Worm (Caenorhabditis elegans): ENCODE results near the gene pef-1.

Gene pef-1

DNA sequence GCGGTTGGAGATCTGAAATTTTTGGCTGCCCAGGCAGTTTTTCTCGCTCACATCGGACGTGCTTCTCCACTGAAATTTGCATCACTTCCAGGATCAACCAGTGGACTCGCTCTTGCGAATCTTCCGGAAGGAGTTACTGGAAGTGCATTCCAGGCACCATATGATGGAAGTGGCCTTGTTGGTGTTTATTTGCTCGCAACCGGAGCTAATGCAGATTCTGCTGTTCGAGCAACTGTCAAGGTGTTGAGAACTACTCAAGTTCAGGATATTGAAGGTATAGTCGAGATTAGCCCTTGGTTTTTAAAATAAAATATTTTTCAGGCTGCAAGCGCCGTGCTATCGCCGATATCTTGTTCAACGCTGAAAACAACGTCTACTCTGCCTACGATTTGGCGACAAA is 45.3 kb downstream of the pef-1 start:
- no peak for TF ChIP-seq ceh-9 (tag; optimal IDR thresholded peaks at IDR 0.05)
- no peak for TF ChIP-seq unc-42 (tag; optimal IDR thresholded peaks at IDR 0.05)
- TF ChIP-seq hlh-6 (tag; optimal IDR thresholded peaks at IDR 0.05), result no peak
- TF ChIP-seq odd-2 (tag; optimal IDR thresholded peaks at IDR 0.05), result no peak
- TF ChIP-seq elt-2 (tag; optimal IDR thresholded peaks at IDR 0.05), result no peak
- TF ChIP-seq fkh-10 (GFP tag; optimal IDR thresholded peaks at IDR 0.05), result no peak
- TF ChIP-seq syd-9 (tag; optimal IDR thresholded peaks at IDR 0.05), result no peak
- no peak for TF ChIP-seq F13H6.1 (tag; optimal IDR thresholded peaks at IDR 0.05)
- TF ChIP-seq hlh-13 (GFP tag; optimal IDR thresholded peaks at IDR 0.05), result no peak
- no peak for TF ChIP-seq ceh-34 (tag; optimal IDR thresholded peaks at IDR 0.05)
- TF ChIP-seq madf-2 (tag; optimal IDR thresholded peaks at IDR 0.05), result no peak
- no peak for TF ChIP-seq ttx-3 (tag; optimal IDR thresholded peaks at IDR 0.05)
- TF ChIP-seq ceh-2 (tag; optimal IDR thresholded peaks at IDR 0.05), result no peak
- TF ChIP-seq ceh-48 (tag; optimal IDR thresholded peaks at IDR 0.05), result no peak
- TF ChIP-seq ets-4 (tag; optimal IDR thresholded peaks at IDR 0.05), result no peak
- no peak for TF ChIP-seq pat-9 (tag; optimal IDR thresholded peaks at IDR 0.05)
- no peak for TF ChIP-seq dve-1 (tag; optimal IDR thresholded peaks at IDR 0.05)
- TF ChIP-seq pax-1 (tag; optimal IDR thresholded peaks at IDR 0.05), result no peak
- TF ChIP-seq Y22D7AL.16 (tag; optimal IDR thresholded peaks at IDR 0.05), result no peak

ce11 chrIII:879634-880033 is 46.5 kb downstream of the pef-1 start, which contains the start of the genes T24C4.5 and ucr-2.3:
Gene T24C4.5, minus strand, starts transcription at chrIII:879734.
Gene ucr-2.3, plus strand, starts transcription at chrIII:879860.
- TF ChIP-seq mec-3 (tag; optimal IDR thresholded peaks at IDR 0.05; ENCODE audit: borderline replicate concordance) (no peak), ets-4 (tag; optimal IDR thresholded peaks at IDR 0.05) (no peak), fkh-10 (GFP tag; optimal IDR thresholded peaks at IDR 0.05) (no peak)

ce11 chrIII:873432-873831 is 52.7 kb downstream of the pef-1 start, which contains the start of gene clc-19:
Gene clc-19, minus strand, starts transcription at chrIII:873566.
- TF ChIP-seq fkh-10 (GFP tag; optimal IDR thresholded peaks at IDR 0.05) (no peak), ceh-14 (tag; optimal IDR thresholded peaks at IDR 0.05) (no peak), odd-2 (tag; optimal IDR thresholded peaks at IDR 0.05) (no peak), ceh-24 (tag; optimal IDR thresholded peaks at IDR 0.05) (no peak), ceh-9 (tag; optimal IDR thresholded peaks at IDR 0.05) (no peak)

ce11 chrIII:872373-872772 is 53.7 kb downstream of the pef-1 start, which contains the start of the genes T24C4.3 and clc-20:
Gene T24C4.3, minus strand, starts transcription at chrIII:872473.
Gene clc-20, plus strand, starts transcription at chrIII:872583.
- TF ChIP-seq pax-1 (tag; optimal IDR thresholded peaks at IDR 0.05), result no peak
- no peak for TF ChIP-seq tbx-7 (tag; optimal IDR thresholded peaks at IDR 0.05)
- no peak for TF ChIP-seq ceh-45 (GFP tag; IDR thresholded peaks at IDR 0.05)
- TF ChIP-seq pag-3 (tag; optimal IDR thresholded peaks at IDR 0.05; ENCODE audit: borderline replicate concordance), result no peak
- no peak for TF ChIP-seq odd-2 (tag; optimal IDR thresholded peaks at IDR 0.05)
- TF ChIP-seq fkh-6 (tag; optimal IDR thresholded peaks at IDR 0.05), result no peak
- TF ChIP-seq ttx-3 (tag; optimal IDR thresholded peaks at IDR 0.05), result no peak
- no peak for TF ChIP-seq sox-2 (GFP tag; IDR thresholded peaks at IDR 0.05)
- no peak for TF ChIP-seq dve-1 (tag; optimal IDR thresholded peaks at IDR 0.05)
- no peak for TF ChIP-seq eyg-1 (tag; optimal IDR thresholded peaks at IDR 0.05)
- no peak for TF ChIP-seq hlh-30 (tag; optimal IDR thresholded peaks at IDR 0.05; ENCODE audit: insufficient read depth)
- no peak for TF ChIP-seq pqm-1 (tag; optimal IDR thresholded peaks at IDR 0.05)
- no peak for TF ChIP-seq pat-9 (tag; optimal IDR thresholded peaks at IDR 0.05)
- TF ChIP-seq rnt-1 (tag; optimal IDR thresholded peaks at IDR 0.05), result no peak
- TF ChIP-seq fkh-10 (GFP tag; optimal IDR thresholded peaks at IDR 0.05), result no peak
- TF ChIP-seq ceh-14 (tag; optimal IDR thresholded peaks at IDR 0.05), result no peak

DNA sequence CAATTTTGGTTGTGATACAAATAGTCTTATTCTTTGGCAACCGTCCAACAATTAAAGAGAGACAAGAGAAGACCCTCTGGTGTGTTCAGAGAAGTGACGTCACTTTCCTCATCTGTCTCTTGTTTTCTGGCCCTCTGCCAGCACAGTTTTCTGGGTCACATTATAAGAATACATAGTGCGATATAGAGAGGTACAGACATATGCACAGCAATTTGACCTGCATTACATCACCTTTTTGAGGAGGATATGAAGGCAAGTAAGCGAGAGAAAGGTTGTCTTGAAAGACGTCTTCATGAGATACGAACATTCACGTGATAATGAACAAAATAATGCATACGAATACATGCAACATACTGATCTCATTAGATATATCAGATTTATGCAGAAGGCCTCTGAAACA is 55.6 kb downstream of the pef-1 start:
- TF ChIP-seq tbx-2 (tag; optimal IDR thresholded peaks at IDR 0.05), result peak; percentile 9
- TF ChIP-seq nhr-232 (tag; optimal IDR thresholded peaks at IDR 0.05), result no peak
- no peak for TF ChIP-seq ceh-24 (tag; optimal IDR thresholded peaks at IDR 0.05)
- TF ChIP-seq ceh-2 (tag; optimal IDR thresholded peaks at IDR 0.05), result no peak
- TF ChIP-seq unc-55 (GFP tag; optimal IDR thresholded peaks at IDR 0.05), result no peak
- no peak for TF ChIP-seq unc-86 (tag; optimal IDR thresholded peaks at IDR 0.05)
- peak; percentile 60 for TF ChIP-seq hlh-30 (tag; optimal IDR thresholded peaks at IDR 0.05; ENCODE audit: insufficient read depth)
- no peak for TF ChIP-seq F13H6.1 (tag; optimal IDR thresholded peaks at IDR 0.05)
- TF ChIP-seq ceh-45 (GFP tag; IDR thresholded peaks at IDR 0.05), result no peak
- TF ChIP-seq elt-2 (tag; optimal IDR thresholded peaks at IDR 0.05), result no peak
- no peak for TF ChIP-seq hlh-8 (tag; optimal IDR thresholded peaks at IDR 0.05)

All from whole organism, late embryonic.